Fruit fly (Drosophila melanogaster) S2 (cell line): Measurements from ENCODE around the gene stet.
A peak's percentile ranks its signal among the peaks of the same experiment; 100 is the strongest.

Experiments used
- CG8478 ChIP-seq: fragments of >200 bp; optimal IDR thresholded peaks from 2 replicates; lab custom pipeline; 2018
- CTCF ChIP-seq, 2 experiments: fragments of >200 bp; optimal IDR thresholded peaks; 2 replicates each; lab custom pipeline; 2018

- TF ChIP-seq CTCF (optimal IDR thresholded peaks at IDR 0.05; lab: Kevin White, UChicago), result peak in 1 of 2 experiments; percentile 6
- no peak for TF ChIP-seq CG8478
Observed at dm6 chr3L:1496408-1496807, 7.1 kb upstream of the stet start, which contains the start of gene CG12084.
